Fruit fly (Drosophila melanogaster) whole organism, pupa: ENCODE data around the gene CtBP.

Experiments used
- CG10348 ChIP-seq: fragments of 200-800 bp; sonication (Bioruptor generic); IDR thresholded peaks from 2 replicates; pipeline ENCODE4 v1.3.6; 2022; ENCODE audit warnings: missing biosample characterization, missing genetic modification characterization
- CG12605 ChIP-seq: fragments of 200-800 bp; sonication (Bioruptor generic); IDR thresholded peaks from 2 replicates; pipeline ENCODE4 v1.3.6; 2022; ENCODE audit warnings: missing biosample characterization, missing genetic modification characterization
- CG13204 ChIP-seq: fragments of 200-800 bp; sonication (Bioruptor generic); optimal IDR thresholded peaks from 2 replicates; lab custom pipeline; 2018; ENCODE audit warnings: missing biosample characterization, mild to moderate bottlenecking, missing genetic modification characterization, moderate library complexity
- CG14655 ChIP-seq: fragments of 200-800 bp; sonication (Bioruptor generic); optimal IDR thresholded peaks from 3 replicates; lab custom pipeline; 2017; ENCODE audit warnings: mild to moderate bottlenecking, missing biosample characterization, missing genetic modification reagents, missing genetic modification characterization
- CG15710 ChIP-seq: fragments of 200-800 bp; sonication (Bioruptor generic); optimal IDR thresholded peaks from 2 replicates; lab custom pipeline; 2018; ENCODE audit warnings: missing biosample characterization, mild to moderate bottlenecking, missing genetic modification characterization, moderate library complexity
- CG17806 ChIP-seq: fragments of 200-800 bp; sonication (Bioruptor generic); optimal IDR thresholded peaks from 2 replicates; lab custom pipeline; 2018; ENCODE audit warnings: missing biosample characterization, mild to moderate bottlenecking, missing genetic modification characterization, moderate library complexity
- CG32121 ChIP-seq: fragments of 200-800 bp; sonication (Bioruptor generic); IDR thresholded peaks from 2 replicates; pipeline ENCODE4 v1.3.6; 2022; ENCODE audit warnings: missing biosample characterization, missing genetic modification characterization
- CG34367 ChIP-seq: fragments of 200-800 bp; sonication (Bioruptor generic); optimal IDR thresholded peaks from 2 replicates; lab custom pipeline; 2018; ENCODE audit warnings: missing biosample characterization, mild to moderate bottlenecking, missing genetic modification characterization
- CG4496 ChIP-seq: fragments of 200-800 bp; sonication (Bioruptor generic); IDR thresholded peaks from 3 replicates; pipeline ENCODE4 v1.3.6; 2022; ENCODE audit warnings: missing biosample characterization, missing genetic modification characterization
- CG8159 ChIP-seq: fragments of 200-800 bp; sonication (Bioruptor generic); optimal IDR thresholded peaks from 3 replicates; lab custom pipeline; 2018; ENCODE audit warnings: missing biosample characterization, mild to moderate bottlenecking, missing genetic modification characterization, moderate library complexity
- CG8301 ChIP-seq: fragments of 200-800 bp; sonication (Bioruptor generic); optimal IDR thresholded peaks from 2 replicates; lab custom pipeline; 2018; ENCODE audit warnings: missing biosample characterization, mild to moderate bottlenecking, missing genetic modification characterization
- CG9948 ChIP-seq: fragments of 200-800 bp; sonication (Bioruptor generic); optimal IDR thresholded peaks from 2 replicates; lab custom pipeline; 2018; ENCODE audit warnings: missing biosample characterization, mild to moderate bottlenecking, missing genetic modification characterization, moderate library complexity
- D1 ChIP-seq: fragments of 200-800 bp; sonication (Bioruptor generic); optimal IDR thresholded peaks from 2 replicates; lab custom pipeline; 2018; ENCODE audit warnings: missing biosample characterization, mild to moderate bottlenecking, missing genetic modification characterization, moderate library complexity
- EcR ChIP-seq: fragments of 200-800 bp; sonication (Bioruptor generic); optimal IDR thresholded peaks from 3 replicates; lab custom pipeline; 2019; ENCODE audit warnings: missing biosample characterization, missing genetic modification characterization, mild to moderate bottlenecking, moderate library complexity, missing genetic modification reagents
- Ets98B ChIP-seq: fragments of 200-800 bp; sonication (Bioruptor generic); IDR thresholded peaks from 2 replicates; pipeline ENCODE4 v1.3.6; 2022; ENCODE audit warnings: missing biosample characterization, missing genetic modification characterization
- Pif1A ChIP-seq: fragments of 200-800 bp; sonication (Bioruptor generic); optimal IDR thresholded peaks from 3 replicates; lab custom pipeline; 2016; ENCODE audit warnings: missing biosample characterization, missing genetic modification characterization
- Pif1B ChIP-seq: fragments of 200-800 bp; sonication (Bioruptor generic); optimal IDR thresholded peaks from 3 replicates; lab custom pipeline; 2016; ENCODE audit warnings: missing biosample characterization, missing genetic modification characterization
- Snoo ChIP-seq: fragments of 200-800 bp; sonication (Bioruptor generic); optimal IDR thresholded peaks from 3 replicates; lab custom pipeline; 2017; ENCODE audit warnings: missing biosample characterization, mild to moderate bottlenecking, missing genetic modification characterization, inconsistent platforms
- fd96Ca ChIP-seq: fragments of 200-800 bp; sonication (Bioruptor generic); IDR thresholded peaks from 3 replicates; pipeline ENCODE4 v1.3.6; 2022; ENCODE audit warnings: missing biosample characterization, missing genetic modification characterization
- gl ChIP-seq: fragments of 200-800 bp; sonication (Bioruptor generic); optimal IDR thresholded peaks from 2 replicates; lab custom pipeline; 2018; ENCODE audit warnings: missing biosample characterization, mild to moderate bottlenecking, missing genetic modification characterization
- rn ChIP-seq: fragments of 200-800 bp; sonication (Bioruptor generic); IDR thresholded peaks from 2 replicates; pipeline ENCODE4 v1.3.6; 2022; ENCODE audit warnings: missing biosample characterization, missing genetic modification characterization

Gene CtBP

DNA sequence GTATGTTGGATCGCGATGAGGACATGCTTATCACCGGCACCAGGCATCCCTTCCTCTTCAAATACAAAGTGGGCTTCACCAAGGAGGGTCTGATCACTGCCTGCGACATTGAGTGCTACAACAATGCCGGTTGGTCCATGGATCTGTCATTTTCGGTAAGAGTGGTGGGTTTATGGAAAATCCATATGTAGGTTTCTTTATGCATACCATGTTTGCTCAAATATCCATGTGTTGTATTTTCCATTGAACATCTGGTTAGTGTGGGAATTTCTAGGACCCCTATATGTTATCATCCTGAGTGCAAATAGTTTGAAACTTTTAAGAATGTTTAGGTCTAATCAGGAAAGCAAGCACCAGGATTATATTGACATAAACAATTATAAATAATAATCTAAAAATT is 24.6 kb downstream of the CtBP start:
- no peak for TF ChIP-seq CG14655
- no peak for TF ChIP-seq Ets98B (GFP tag; lab: Robert Waterston, UW)
- TF ChIP-seq CG8301 (tag; lab: Kevin White, UChicago) = no peak
- TF ChIP-seq CG34367 = no peak
- no peak for TF ChIP-seq Pif1A (GFP tag; lab: Kevin White, UChicago)
- no peak for TF ChIP-seq CG12605 (GFP tag; lab: Robert Waterston, UW)
- TF ChIP-seq Snoo (tag; lab: Kevin White, UChicago) = no peak
- TF ChIP-seq CG13204 (GFP tag; lab: Kevin White, UChicago) = no peak
- no peak for TF ChIP-seq CG9948 (tag; lab: Kevin White, UChicago)
- no peak for TF ChIP-seq EcR (GFP tag; lab: Kevin White, UChicago)
- no peak for TF ChIP-seq rn (GFP tag; lab: Robert Waterston, UW)
- no peak for TF ChIP-seq CG10348 (GFP tag; lab: Robert Waterston, UW)

DNA sequence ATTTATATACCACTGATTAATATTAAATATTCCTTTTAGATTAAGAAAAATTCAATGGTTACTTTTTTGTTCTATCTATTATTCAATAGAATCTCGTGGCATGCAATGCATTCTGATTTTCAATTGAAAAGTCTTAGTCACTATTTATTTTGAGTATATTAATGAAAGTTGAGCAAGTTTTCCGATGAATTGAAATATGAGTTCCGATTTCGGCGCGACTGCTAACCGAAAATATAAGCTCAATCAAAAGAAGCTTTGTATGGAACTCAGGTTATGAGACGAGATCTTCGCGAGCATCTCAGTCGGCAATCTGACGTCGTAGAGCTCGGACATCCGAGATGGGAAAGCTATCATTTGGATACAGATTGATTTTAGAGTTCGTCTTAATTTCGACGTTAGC is 26.6 kb downstream of the CtBP start, which contains the start of gene CG11668:
Gene CG11668, plus strand, starts transcription at position 301 of the 400 bp plus-strand sequence.
- TF ChIP-seq CG4496 (GFP tag; lab: Robert Waterston, UW) (no peak), EcR (GFP tag; lab: Kevin White, UChicago) (no peak), Ets98B (GFP tag; lab: Robert Waterston, UW) (no peak)

DNA sequence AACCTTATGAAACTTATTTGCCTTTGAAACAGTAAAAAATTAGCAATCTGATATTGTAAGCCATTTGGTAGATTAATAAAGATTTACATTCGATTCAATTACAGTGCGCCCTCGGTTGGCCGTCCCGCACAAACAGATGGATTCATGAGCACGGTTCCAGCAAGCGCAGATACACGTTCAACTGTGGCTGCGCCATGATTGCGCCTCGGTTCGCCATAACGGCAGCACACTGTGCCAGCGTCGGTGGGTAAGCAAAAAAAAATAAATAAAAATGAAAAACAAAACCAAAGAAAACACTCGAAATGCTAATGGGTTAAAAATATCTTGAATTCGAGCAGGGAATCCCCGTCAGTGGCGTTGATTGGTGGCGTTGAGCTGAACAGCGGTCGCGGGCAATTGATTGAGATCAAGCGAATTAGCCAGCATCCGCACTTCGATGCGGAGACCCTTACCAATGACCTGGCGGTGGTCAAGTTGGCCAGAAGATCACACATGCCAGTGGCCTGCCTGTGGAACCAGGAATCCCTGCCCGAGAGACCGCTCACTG is 27.7 kb downstream of the CtBP start:
- TF ChIP-seq EcR (GFP tag; lab: Kevin White, UChicago) (no peak), CG15710 (tag; lab: Kevin White, UChicago) (peak; percentile 22), Snoo (tag; lab: Kevin White, UChicago) (no peak), D1 (tag; lab: Kevin White, UChicago) (no peak), CG8159 (tag; lab: Kevin White, UChicago) (no peak), CG8301 (tag; lab: Kevin White, UChicago) (no peak), fd96Ca (GFP tag; lab: Robert Waterston, UW) (0 out of 3 replicates have a peak, but pooled peaks have one; percentile 38), Pif1B (GFP tag; lab: Kevin White, UChicago) (no peak), CG9948 (tag; lab: Kevin White, UChicago) (no peak), CG13204 (GFP tag; lab: Kevin White, UChicago) (no peak), CG17806 (tag; lab: Kevin White, UChicago) (no peak), gl (tag; lab: Kevin White, UChicago) (no peak), CG34367 (no peak), Ets98B (GFP tag; lab: Robert Waterston, UW) (0 out of 2 replicates have a peak, but pooled peaks have one; percentile 16), CG14655 (no peak), rn (GFP tag; lab: Robert Waterston, UW) (no peak), Pif1A (GFP tag; lab: Kevin White, UChicago) (no peak), CG10348 (GFP tag; lab: Robert Waterston, UW) (no peak), CG4496 (GFP tag; lab: Robert Waterston, UW) (peak; percentile 49; the same call in 2 of the 3 replicates), CG12605 (GFP tag; lab: Robert Waterston, UW) (no peak)
- TF ChIP-seq, all 21 proteins: peak for 4

DNA sequence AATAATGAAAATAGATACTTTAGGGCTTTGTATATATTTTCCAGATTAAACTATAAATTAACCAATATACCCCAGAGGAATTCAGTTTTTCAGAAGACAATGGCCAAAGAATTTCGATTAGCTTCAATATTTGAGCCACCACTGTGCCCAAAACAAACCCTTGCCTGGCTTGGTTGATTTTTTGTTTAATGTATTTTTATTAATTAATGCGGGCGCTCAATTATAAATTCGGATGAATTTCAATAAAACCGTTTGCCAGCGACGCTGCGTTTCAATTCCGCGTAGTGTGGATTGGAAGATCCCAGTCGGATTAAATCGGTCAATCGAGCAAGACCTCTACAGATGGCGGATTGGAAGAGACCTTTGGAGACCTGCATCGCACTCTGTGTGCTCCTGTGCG is 30.3 kb downstream of the CtBP start, which contains the start of gene CG11670:
Gene CG11670, plus strand, starts transcription at position 301 of the 400 bp plus-strand sequence.
- TF ChIP-seq CG8301 (tag; lab: Kevin White, UChicago) (no peak), CG17806 (tag; lab: Kevin White, UChicago) (no peak), CG8159 (tag; lab: Kevin White, UChicago) (no peak), CG34367 (no peak), EcR (GFP tag; lab: Kevin White, UChicago) (no peak), CG4496 (GFP tag; lab: Robert Waterston, UW) (no peak), D1 (tag; lab: Kevin White, UChicago) (no peak), CG14655 (no peak), CG13204 (GFP tag; lab: Kevin White, UChicago) (no peak), Snoo (tag; lab: Kevin White, UChicago) (no peak), CG15710 (tag; lab: Kevin White, UChicago) (no peak), CG32121 (GFP tag; lab: Robert Waterston, UW) (no peak), gl (tag; lab: Kevin White, UChicago) (no peak), Ets98B (GFP tag; lab: Robert Waterston, UW) (no peak), CG12605 (GFP tag; lab: Robert Waterston, UW) (no peak)

DNA sequence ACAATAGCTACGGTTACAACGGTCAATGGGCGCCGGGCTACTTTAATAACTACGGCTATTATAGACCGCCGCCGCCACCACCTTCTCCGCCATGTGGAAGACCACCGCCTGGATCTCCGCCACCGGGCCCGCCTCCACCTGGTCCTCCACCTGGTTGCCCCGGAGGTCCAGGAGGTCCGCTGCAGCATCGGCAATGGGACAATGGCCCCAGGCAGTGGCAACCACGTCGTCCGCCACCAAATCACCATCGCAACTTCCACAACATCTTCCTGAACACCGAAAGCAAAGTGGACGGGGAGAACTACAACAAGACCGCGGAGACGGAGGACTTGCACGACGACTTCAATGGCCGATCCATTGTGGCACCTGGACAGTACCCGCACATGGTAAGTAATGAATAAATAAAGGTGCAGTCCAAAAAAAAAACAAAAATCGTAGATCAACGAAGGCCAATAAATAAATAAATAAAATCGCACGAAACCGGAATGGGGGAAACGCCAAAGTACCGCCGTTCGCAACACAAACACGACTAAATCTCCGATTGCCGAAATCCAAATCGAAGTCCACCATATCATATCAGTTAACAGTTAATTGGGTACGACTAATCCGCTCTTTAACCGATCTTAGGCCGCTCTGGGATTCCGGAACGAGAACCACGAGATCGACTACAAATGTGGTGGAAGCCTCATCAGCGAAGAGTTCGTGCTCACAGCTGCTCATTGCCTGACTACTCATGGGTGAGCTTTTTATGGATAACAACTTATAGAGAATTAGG is 31.0 kb downstream of the CtBP start, which contains the start of gene snk:
Gene snk, minus strand, starts transcription at position 513 of the 775 bp plus-strand sequence.
- 0 out of 3 replicates have a peak, but pooled peaks have one; percentile 6 for TF ChIP-seq fd96Ca (GFP tag; lab: Robert Waterston, UW)
- TF ChIP-seq D1 (tag; lab: Kevin White, UChicago) = no peak

DNA sequence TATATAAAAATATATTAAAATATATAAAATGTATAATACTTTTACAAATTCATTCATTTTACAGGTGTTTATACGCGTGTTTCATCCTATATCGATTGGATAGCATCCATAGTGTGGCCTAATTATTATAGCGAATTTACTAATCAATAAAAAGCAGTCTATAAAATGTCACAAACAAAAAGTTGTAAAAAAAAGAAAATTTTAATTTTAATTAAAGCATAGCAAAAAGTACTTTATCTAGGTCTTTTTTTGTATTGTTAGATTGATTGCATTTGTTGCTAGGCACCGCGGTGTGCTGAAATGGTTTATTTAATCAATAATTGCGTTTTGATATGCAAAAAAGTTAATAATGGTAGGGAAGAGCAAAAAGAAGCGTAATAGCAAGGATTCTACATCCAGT is 32.4 kb downstream of the CtBP start, which contains the start of gene CG45122:
Gene CG45122, plus strand, starts transcription at position 301 of the 400 bp plus-strand sequence.
- no peak for TF ChIP-seq CG12605 (GFP tag; lab: Robert Waterston, UW)
- no peak for TF ChIP-seq CG13204 (GFP tag; lab: Kevin White, UChicago)
- TF ChIP-seq Ets98B (GFP tag; lab: Robert Waterston, UW) = no peak
- no peak for TF ChIP-seq Snoo (tag; lab: Kevin White, UChicago)
- no peak for TF ChIP-seq CG8301 (tag; lab: Kevin White, UChicago)
- TF ChIP-seq CG14655 = no peak
- no peak for TF ChIP-seq CG17806 (tag; lab: Kevin White, UChicago)
- TF ChIP-seq Pif1B (GFP tag; lab: Kevin White, UChicago) = no peak
- TF ChIP-seq fd96Ca (GFP tag; lab: Robert Waterston, UW) = no peak
- TF ChIP-seq EcR (GFP tag; lab: Kevin White, UChicago) = no peak
- TF ChIP-seq CG8159 (tag; lab: Kevin White, UChicago) = no peak
- no peak for TF ChIP-seq CG32121 (GFP tag; lab: Robert Waterston, UW)
- TF ChIP-seq CG4496 (GFP tag; lab: Robert Waterston, UW) = no peak
- TF ChIP-seq CG15710 (tag; lab: Kevin White, UChicago) = no peak
- no peak for TF ChIP-seq rn (GFP tag; lab: Robert Waterston, UW)
- TF ChIP-seq, all 21 proteins: peak for 0
